Fruit fly (Drosophila melanogaster): Measurements from ENCODE around the gene CG12590.

Gene CG12590

dm6 chr3R:5209481-5209880, 50.1 kb downstream of the CG12590 start (continued):
- peak; percentile 27 for TF ChIP-seq CG30431 (GFP tag; optimal IDR thresholded peaks at IDR 0.05)
- no peak for TF ChIP-seq Bgb (GFP tag; IDR thresholded peaks at IDR 0.05; ENCODE audit: partially characterized antibody)
- TF ChIP-seq CG34422 (GFP tag; IDR thresholded peaks at IDR 0.05): no peak
- TF ChIP-seq row (GFP tag; IDR thresholded peaks at IDR 0.05): peak; percentile 27; the same call in 1 of the 3 replicates
- TF ChIP-seq HLH3B (GFP tag; IDR thresholded peaks at IDR 0.05): peak; percentile 43; the same call in 1 of the 2 replicates
- no peak for TF ChIP-seq bbx (GFP tag; IDR thresholded peaks at IDR 0.05; ENCODE audit: partially characterized antibody)
- TF ChIP-seq Dip2 (GFP tag; IDR thresholded peaks at IDR 0.05): no peak
- peak; percentile 73 to 77 for TF ChIP-seq bsh (GFP tag; optimal IDR thresholded peaks at IDR 0.05)
- no peak for TF ChIP-seq luna (GFP tag; optimal IDR thresholded peaks at IDR 0.05)
- no peak for TF ChIP-seq trh (GFP tag; optimal IDR thresholded peaks at IDR 0.05)
- no peak for TF ChIP-seq sima (GFP tag; optimal IDR thresholded peaks at IDR 0.05)
- TF ChIP-seq psq (GFP tag; optimal IDR thresholded peaks at IDR 0.05): no peak
- TF ChIP-seq CG3407 (GFP tag; optimal IDR thresholded peaks at IDR 0.05): peak; percentile 8
- TF ChIP-seq cato (GFP tag; optimal IDR thresholded peaks at IDR 0.05; ENCODE audit: borderline replicate concordance): no peak
- peak; percentile 7 for TF ChIP-seq gcm (GFP tag; optimal IDR thresholded peaks at IDR 0.05)
- peak; percentile 21 for TF ChIP-seq ind (GFP tag; optimal IDR thresholded peaks at IDR 0.05)
- no peak for TF ChIP-seq Taf1 (GFP tag; IDR thresholded peaks at IDR 0.05)
- TF ChIP-seq CG4404 (GFP tag; IDR thresholded peaks at IDR 0.05): no peak
- TF ChIP-seq lab (GFP tag; optimal IDR thresholded peaks at IDR 0.05): no peak
- TF ChIP-seq NfI (GFP tag; optimal IDR thresholded peaks at IDR 0.05): peak; percentile 29
- TF ChIP-seq CG9797 (GFP tag; optimal IDR thresholded peaks at IDR 0.05): no peak
- TF ChIP-seq pita (GFP tag; optimal IDR thresholded peaks at IDR 0.05): no peak
- no peak for TF ChIP-seq CG7928 (GFP tag; optimal IDR thresholded peaks at IDR 0.05)
- TF ChIP-seq CG2889 (GFP tag; IDR thresholded peaks at IDR 0.05): no peak
- TF ChIP-seq CG11695 (GFP tag; IDR thresholded peaks at IDR 0.05): peak; percentile 71; the same call in 1 of the 3 replicates
- TF ChIP-seq CG2678 (tag; optimal IDR thresholded peaks at IDR 0.05): peak; percentile 47
- peak; percentile 40 for TF ChIP-seq CG12391 (tag; optimal IDR thresholded peaks at IDR 0.05)
- TF ChIP-seq ara (GFP tag; IDR thresholded peaks at IDR 0.05): peak; percentile 45; the same call in 1 of the 2 replicates
- no peak for TF ChIP-seq Atf-2 (GFP tag; optimal IDR thresholded peaks at IDR 0.05)
- TF ChIP-seq slou (GFP tag; optimal IDR thresholded peaks at IDR 0.05): no peak
- TF ChIP-seq sqz (GFP tag; optimal IDR thresholded peaks at IDR 0.05): no peak
- no peak for TF ChIP-seq CG4730 (GFP tag; IDR thresholded peaks at IDR 0.05)
- no peak for TF ChIP-seq zf30C (GFP tag; optimal IDR thresholded peaks at IDR 0.05)
- no peak for TF ChIP-seq her (GFP tag; optimal IDR thresholded peaks at IDR 0.05)
- peak; percentile 60 for TF ChIP-seq CG18262 (tag; optimal IDR thresholded peaks at IDR 0.05)
- no peak for TF ChIP-seq Nf-YB (GFP tag; optimal IDR thresholded peaks at IDR 0.05)
- no peak for TF ChIP-seq dpn (GFP tag; optimal IDR thresholded peaks at IDR 0.05)
- TF ChIP-seq Dad (GFP tag; optimal IDR thresholded peaks at IDR 0.05): no peak
- TF ChIP-seq otp (GFP tag; IDR thresholded peaks at IDR 0.05): peak; percentile 49; the same call in 1 of the 3 replicates
- TF ChIP-seq CG11398 (GFP tag; optimal IDR thresholded peaks at IDR 0.05): no peak
- no peak for TF ChIP-seq Hey (tag; optimal IDR thresholded peaks at IDR 0.05)
- TF ChIP-seq CG11247 (GFP tag; IDR thresholded peaks at IDR 0.05): no peak
- no peak for TF ChIP-seq Neu2 (GFP tag; optimal IDR thresholded peaks at IDR 0.05; ENCODE audit: borderline replicate concordance)
- TF ChIP-seq CG17829 (tag; optimal IDR thresholded peaks at IDR 0.05): peak; percentile 44
- no peak for TF ChIP-seq Fer3 (tag; optimal IDR thresholded peaks at IDR 0.05)
- TF ChIP-seq ems (GFP tag; optimal IDR thresholded peaks at IDR 0.05): no peak
- TF ChIP-seq CG7987 (GFP tag; optimal IDR thresholded peaks at IDR 0.05): no peak
- peak; percentile 33 for TF ChIP-seq CG10209 (GFP tag; optimal IDR thresholded peaks at IDR 0.05)
- no peak for TF ChIP-seq CG15479 (GFP tag; optimal IDR thresholded peaks at IDR 0.05)
- no peak for TF ChIP-seq hb (GFP tag; IDR thresholded peaks at IDR 0.05; ENCODE audit: partially characterized antibody)
- TF ChIP-seq CG10147 (GFP tag; optimal IDR thresholded peaks at IDR 0.05): no peak
